Worm (Caenorhabditis elegans) whole organism, L4 larva: Measurements from ENCODE around the gene npr-25.

Experiments
- D1046.2 ChIP-seq: fragments of 200-800 bp; sonication (Bioruptor generic); IDR thresholded peaks from 2 replicates; pipeline ENCODE4 v1.3.6; 2022; ENCODE audit warnings: missing genetic modification characterization, missing compliant biosample characterization
- F49E8.2 ChIP-seq: sonication (generic microtip); optimal IDR thresholded peaks from 2 replicates; lab custom pipeline; 2016; ENCODE audit warnings: missing compliant biosample characterization, mild to moderate bottlenecking, missing genetic modification characterization, borderline replicate concordance
- T26A8.4 ChIP-seq: fragments of 200-800 bp; sonication (Bioruptor generic); IDR thresholded peaks from 2 replicates; pipeline ENCODE4 v1.3.6; 2022; ENCODE audit warnings: missing genetic modification characterization, missing compliant biosample characterization
- Y105C5A.15 ChIP-seq: fragments of 200-800 bp; sonication (Bioruptor generic); IDR thresholded peaks from 2 replicates; pipeline ENCODE4 v1.3.6; 2022; ENCODE audit warnings: missing genetic modification characterization, missing compliant biosample characterization
- Y5F2A.4 ChIP-seq: fragments of 200-800 bp; sonication (Bioruptor generic); optimal IDR thresholded peaks from 2 replicates; lab custom pipeline; 2018; ENCODE audit warnings: mild to moderate bottlenecking, missing genetic modification characterization, missing compliant biosample characterization
- Y75B8A.6 ChIP-seq: fragments of 200-800 bp; sonication (Bioruptor generic); IDR thresholded peaks from 2 replicates; pipeline ENCODE4 v1.3.6; 2022; ENCODE audit warnings: missing genetic modification reagents, missing genetic modification characterization, missing compliant biosample characterization
- ZK337.2 ChIP-seq: fragments of 200-800 bp; sonication (Bioruptor generic); IDR thresholded peaks from 2 replicates; pipeline ENCODE4 v1.3.6; 2022; ENCODE audit warnings: missing genetic modification reagents, missing genetic modification characterization, missing compliant biosample characterization
- ZK546.5 ChIP-seq, 2 experiments: sonication (generic microtip); optimal IDR thresholded peaks; 2 replicates each; lab custom pipeline; 2017; ENCODE audit warnings: missing biosample characterization in 2 of 2, missing genetic modification characterization in 2 of 2
- aha-1 ChIP-seq: fragments of 150-350 bp; peaks from one replicate; lab custom pipeline; 2014; ENCODE audit warnings: missing biosample characterization, missing genetic modification characterization
- aly-2 ChIP-seq: sonication (generic microtip); optimal IDR thresholded peaks from 2 replicates; lab custom pipeline; 2018; ENCODE audit warnings: missing biosample characterization, missing genetic modification characterization
- ceh-28 ChIP-seq: fragments of 150-350 bp; optimal IDR thresholded peaks from 2 replicates; lab custom pipeline; 2014; ENCODE audit warnings: missing biosample characterization, missing genetic modification reagents, missing genetic modification characterization
- ceh-32 ChIP-seq: sonication (generic microtip); optimal IDR thresholded peaks from 2 replicates; lab custom pipeline; 2016; ENCODE audit warnings: mild to moderate bottlenecking, missing genetic modification characterization, missing compliant biosample characterization; ENCODE audit not compliant: poor library complexity
- ceh-44 ChIP-seq: fragments of 200-800 bp; sonication (Bioruptor generic); IDR thresholded peaks from 2 replicates; pipeline ENCODE4 v1.3.6; 2022; ENCODE audit warnings: missing genetic modification reagents, missing genetic modification characterization, missing compliant biosample characterization
- ceh-82 ChIP-seq: sonication (generic microtip); optimal IDR thresholded peaks from 2 replicates; lab custom pipeline; 2017; ENCODE audit warnings: missing biosample characterization, missing genetic modification characterization
- ces-1 ChIP-seq: fragments of 150-350 bp; sonication (generic microtip); optimal IDR thresholded peaks from 4 replicates; lab custom pipeline; 2014; ENCODE audit warnings: missing biosample characterization, missing genetic modification reagents, missing genetic modification characterization
- daf-12 ChIP-seq: fragments of 150-350 bp; optimal IDR thresholded peaks from 2 replicates; lab custom pipeline; 2014; ENCODE audit warnings: missing biosample characterization, missing genetic modification reagents, missing genetic modification characterization
- daf-19 ChIP-seq: fragments of 200-800 bp; sonication (Bioruptor generic); conservative IDR thresholded peaks from 2 replicates; pipeline ENCODE4 v1.3.6; 2022; ENCODE audit warnings: missing genetic modification characterization, missing compliant biosample characterization
- dmd-6 ChIP-seq: fragments of 200-800 bp; sonication (Bioruptor generic); IDR thresholded peaks from 2 replicates; pipeline ENCODE4 v1.3.6; 2022; ENCODE audit warnings: missing genetic modification reagents, missing genetic modification characterization, missing compliant biosample characterization
- dmd-8 ChIP-seq: fragments of 200-800 bp; sonication (Bioruptor generic); IDR thresholded peaks from 2 replicates; pipeline ENCODE4 v1.3.6; 2022; ENCODE audit warnings: missing genetic modification characterization, missing compliant biosample characterization
- dpl-1 ChIP-seq: fragments of 150-350 bp; optimal IDR thresholded peaks from 2 replicates; lab custom pipeline; 2014; ENCODE audit warnings: missing biosample characterization, missing genetic modification reagents, missing genetic modification characterization
- egl-43 ChIP-seq: fragments of 200-800 bp; sonication (Bioruptor generic); IDR thresholded peaks from 2 replicates; pipeline ENCODE4 v1.3.6; 2022; ENCODE audit warnings: missing genetic modification reagents, missing genetic modification characterization, missing compliant biosample characterization
- fkh-10 ChIP-seq: fragments of 150-350 bp; optimal IDR thresholded peaks from 2 replicates; lab custom pipeline; 2014; ENCODE audit warnings: missing biosample characterization, missing genetic modification reagents, missing genetic modification characterization
- fos-1 ChIP-seq: fragments of 150-350 bp; optimal IDR thresholded peaks from 2 replicates; lab custom pipeline; 2014; ENCODE audit warnings: missing biosample characterization, missing genetic modification characterization
- gei-8 ChIP-seq: fragments of 200-800 bp; sonication (Bioruptor generic); optimal IDR thresholded peaks from 2 replicates; lab custom pipeline; 2018; ENCODE audit warnings: mild to moderate bottlenecking, missing genetic modification characterization, missing compliant biosample characterization
- hif-1 ChIP-seq, 2 experiments: sonication (generic microtip); optimal IDR thresholded peaks; 2 replicates each; lab custom pipeline; 2016 to 2017; ENCODE audit warnings: missing compliant biosample characterization in 2 of 2, missing genetic modification characterization in 2 of 2, missing genetic modification reagents in 2 of 2, missing genotype in 2 of 2, mild to moderate bottlenecking in 1 of 2
- lim-7 ChIP-seq: fragments of 200-800 bp; sonication (Bioruptor generic); IDR thresholded peaks from 2 replicates; pipeline ENCODE4 v1.3.6; 2022; ENCODE audit warnings: missing genetic modification characterization, missing compliant biosample characterization
- lin-1 ChIP-seq: fragments of 200-800 bp; sonication (Bioruptor generic); IDR thresholded peaks from 2 replicates; pipeline ENCODE4 v1.3.6; 2022; ENCODE audit warnings: missing genetic modification reagents, missing genetic modification characterization, missing compliant biosample characterization
- lin-15B ChIP-seq: fragments of 150-350 bp; sonication (generic microtip); optimal IDR thresholded peaks from 3 replicates; lab custom pipeline; 2014; ENCODE audit warnings: missing biosample characterization, missing genetic modification characterization
- lin-29 ChIP-seq: fragments of 200-800 bp; sonication (Bioruptor generic); IDR thresholded peaks from 2 replicates; pipeline ENCODE4 v1.3.6; 2022; ENCODE audit warnings: missing genetic modification reagents, missing genetic modification characterization, missing compliant biosample characterization
- madf-9 ChIP-seq: fragments of 200-800 bp; sonication (Bioruptor generic); conservative IDR thresholded peaks from 2 replicates; pipeline ENCODE4 v1.3.6; 2022; ENCODE audit warnings: missing genetic modification reagents, missing genetic modification characterization, missing compliant biosample characterization
- mep-1 ChIP-seq: fragments of 150-350 bp; sonication (generic microtip); optimal IDR thresholded peaks from 3 replicates; lab custom pipeline; 2014; ENCODE audit warnings: missing biosample characterization, missing genetic modification characterization
- mes-2 ChIP-seq: sonication (generic microtip); optimal IDR thresholded peaks from 2 replicates; lab custom pipeline; 2016; ENCODE audit warnings: missing genotype, mild to moderate bottlenecking, missing genetic modification characterization, missing compliant biosample characterization; ENCODE audit not compliant: poor library complexity, severe bottlenecking
- mxl-2 ChIP-seq: fragments of 200-800 bp; sonication (Bioruptor generic); conservative IDR thresholded peaks from 2 replicates; pipeline ENCODE4 v1.3.6; 2022; ENCODE audit warnings: missing genetic modification reagents, missing genetic modification characterization, missing compliant biosample characterization
- mxl-3 ChIP-seq: fragments of 200-800 bp; sonication (Bioruptor generic); optimal IDR thresholded peaks from 2 replicates; lab custom pipeline; 2018; ENCODE audit warnings: mild to moderate bottlenecking, missing genetic modification characterization, missing compliant biosample characterization
- nhr-237 ChIP-seq: sonication (generic microtip); optimal IDR thresholded peaks from 2 replicates; lab custom pipeline; 2017; ENCODE audit warnings: missing biosample characterization, missing genetic modification characterization
- nhr-42 ChIP-seq: fragments of 200-800 bp; sonication (Bioruptor generic); IDR thresholded peaks from 2 replicates; pipeline ENCODE4 v1.3.6; 2022; ENCODE audit warnings: missing genetic modification characterization, missing compliant biosample characterization
- nhr-6 ChIP-seq: fragments of 150-350 bp; optimal IDR thresholded peaks from 2 replicates; lab custom pipeline; 2014; ENCODE audit warnings: missing biosample characterization, missing genetic modification characterization
- nhr-76 ChIP-seq: fragments of 150-350 bp; optimal IDR thresholded peaks from 2 replicates; lab custom pipeline; 2014; ENCODE audit warnings: missing biosample characterization, missing genetic modification characterization
- nhr-77 ChIP-seq: fragments of 150-350 bp; optimal IDR thresholded peaks from 2 replicates; lab custom pipeline; 2014; ENCODE audit warnings: missing biosample characterization, missing genetic modification characterization
- pha-4 ChIP-seq, 2 experiments: fragments of 150-350 bp in 1 of 2; fragments of 200-800 bp in 1 of 2; sonication (Bioruptor generic) in 1 of 2; IDR thresholded peaks in 1 of 2; optimal IDR thresholded peaks in 1 of 2; 2 replicates each; pipeline versions ENCODE4 v1.3.6 to Lab custom; 2014 to 2022; ENCODE audit warnings: missing genetic modification characterization in 2 of 2, missing genetic modification reagents in 2 of 2, missing biosample characterization in 1 of 2, missing compliant biosample characterization in 1 of 2
- pqm-1 ChIP-seq: sonication (generic microtip); optimal IDR thresholded peaks from 2 replicates; lab custom pipeline; 2017; ENCODE audit warnings: missing biosample characterization, missing genetic modification characterization
- rbr-2 ChIP-seq: sonication (generic microtip); optimal IDR thresholded peaks from 2 replicates; lab custom pipeline; 2016; ENCODE audit warnings: missing genotype, missing genetic modification characterization, missing compliant biosample characterization
- sdz-12 ChIP-seq: fragments of 200-800 bp; sonication (Bioruptor generic); optimal IDR thresholded peaks from 2 replicates; lab custom pipeline; 2018; ENCODE audit warnings: mild to moderate bottlenecking, missing genetic modification characterization, missing compliant biosample characterization
- set-16 ChIP-seq: fragments of 200-800 bp; sonication (Bioruptor generic); IDR thresholded peaks from 2 replicates; pipeline ENCODE4 v1.3.6; 2022; ENCODE audit warnings: missing genetic modification reagents, missing genetic modification characterization, missing compliant biosample characterization
- skn-1 ChIP-seq: fragments of 150-350 bp; optimal IDR thresholded peaks from 2 replicates; lab custom pipeline; 2014; ENCODE audit warnings: missing biosample characterization, missing genetic modification characterization
- snpc-1.2 ChIP-seq: fragments of 200-800 bp; sonication (Bioruptor generic); IDR thresholded peaks from 2 replicates; pipeline ENCODE4 v1.3.6; 2022; ENCODE audit warnings: missing genetic modification reagents, missing genetic modification characterization, missing compliant biosample characterization
- spr-1 ChIP-seq: sonication (generic microtip); optimal IDR thresholded peaks from 2 replicates; lab custom pipeline; 2016; ENCODE audit warnings: mild to moderate bottlenecking, missing genetic modification characterization, missing compliant biosample characterization
- spr-3 ChIP-seq: fragments of 200-800 bp; sonication (Bioruptor generic); optimal IDR thresholded peaks from 2 replicates; lab custom pipeline; 2018; ENCODE audit warnings: mild to moderate bottlenecking, missing genetic modification characterization, missing compliant biosample characterization
- unc-39 ChIP-seq: sonication (generic microtip); optimal IDR thresholded peaks from 2 replicates; lab custom pipeline; 2017; ENCODE audit warnings: missing biosample characterization, missing genetic modification characterization
- zfp-2 ChIP-seq: sonication (generic microtip); optimal IDR thresholded peaks from 2 replicates; lab custom pipeline; 2016; ENCODE audit warnings: mild to moderate bottlenecking, missing genetic modification characterization, missing compliant biosample characterization
- zip-11 ChIP-seq: fragments of 200-800 bp; sonication (Bioruptor generic); IDR thresholded peaks from 2 replicates; pipeline ENCODE4 v1.3.6; 2022; ENCODE audit warnings: missing genetic modification characterization, missing compliant biosample characterization
- ztf-11 ChIP-seq: fragments of 150-350 bp; optimal IDR thresholded peaks from 2 replicates; lab custom pipeline; 2014; ENCODE audit warnings: missing biosample characterization, missing genetic modification characterization

The npr-25 gene

DNA sequence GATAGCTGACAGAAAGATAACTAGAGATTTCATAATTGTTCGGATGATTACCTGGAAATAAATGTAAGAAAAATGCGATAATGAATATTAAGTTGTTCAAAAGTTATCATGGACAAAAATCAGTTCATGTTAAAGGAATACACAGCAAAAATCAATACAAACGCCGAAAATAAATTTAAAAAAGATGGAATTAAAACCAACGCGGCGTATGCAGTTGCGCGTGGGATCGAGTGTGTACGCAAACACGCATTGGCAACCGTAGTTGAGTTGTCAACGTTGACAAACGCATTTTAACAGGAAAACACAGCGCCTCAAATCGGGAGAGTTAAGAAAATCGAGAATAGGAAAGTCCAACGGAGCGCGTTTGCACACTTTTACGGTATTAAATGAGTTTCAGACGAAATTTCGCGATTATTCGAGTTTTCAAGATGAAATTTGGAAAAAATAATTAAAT lies 25.9 kb downstream of the npr-25 start, which contains the start of gene tmed-10 (continued):
- TF ChIP-seq snpc-1.2 (GFP tag; lab: Robert Waterston, UW) (peak; percentile 62), aly-2 (tag; lab: Kevin White, UChicago) (no peak), madf-9 (GFP tag; lab: Robert Waterston, UW) (no peak), zfp-2 (tag; lab: Kevin White, UChicago) (no peak), ceh-44 (peak; percentile 53; the same call in 1 of the 2 replicates), sdz-12 (GFP tag; lab: Kevin White, UChicago) (no peak), lim-7 (GFP tag; lab: Robert Waterston, UW) (no peak), T26A8.4 (peak; percentile 65; the same call in 1 of the 2 replicates), hif-1 (tag; optimal IDR thresholded peaks at IDR 0.05; lab: Kevin White, UChicago) (peak in 1 of 2 experiments; percentile 12), daf-12 (tag; lab: Kevin White, UChicago) (no peak), nhr-77 (tag; lab: Kevin White, UChicago) (no peak), aha-1 (no peak), mxl-3 (GFP tag; lab: Kevin White, UChicago) (peak; percentile 77), skn-1 (tag; lab: Kevin White, UChicago) (no peak), Y105C5A.15 (no peak), egl-43 (GFP tag; lab: Robert Waterston, UW) (peak; percentile 66; the same call in 1 of the 2 replicates), ces-1 (no peak), fkh-10 (no peak), mxl-2 (GFP tag; lab: Robert Waterston, UW) (no peak), spr-1 (tag; lab: Kevin White, UChicago) (no peak), Y75B8A.6 (GFP tag; lab: Robert Waterston, UW) (no peak), Y5F2A.4 (no peak), dmd-6 (GFP tag; lab: Robert Waterston, UW) (peak; percentile 72), mes-2 (tag; lab: Kevin White, UChicago) (peak; percentile 84), ZK337.2 (no peak), ceh-32 (tag; lab: Kevin White, UChicago) (no peak), unc-39 (tag; lab: Kevin White, UChicago) (no peak), ztf-11 (no peak), spr-3 (GFP tag; lab: Kevin White, UChicago) (no peak), nhr-6 (tag; lab: Kevin White, UChicago) (no peak), dmd-8 (no peak), nhr-237 (no peak), F49E8.2 (tag; lab: Kevin White, UChicago) (no peak), ceh-82 (tag; lab: Kevin White, UChicago) (no peak), nhr-76 (no peak), pha-4 (GFP tag; IDR thresholded peaks at IDR 0.05; lab: Robert Waterston, UW) (0 out of 2 replicates have a peak, but pooled peaks have one; percentile 51), pha-4 (tag; optimal IDR thresholded peaks at IDR 0.05; lab: Kevin White, UChicago) (peak; percentile 18), gei-8 (GFP tag; lab: Kevin White, UChicago) (no peak), lin-1 (GFP tag; lab: Robert Waterston, UW) (no peak), mep-1 (tag; lab: Kevin White, UChicago) (no peak), D1046.2 (GFP tag; lab: Robert Waterston, UW) (no peak), dpl-1 (GFP tag; lab: Kevin White, UChicago) (peak; percentile 54), ZK546.5 (tag; optimal IDR thresholded peaks at IDR 0.05; lab: Kevin White, UChicago) (no peak), fos-1 (tag; lab: Kevin White, UChicago) (no peak), rbr-2 (tag; lab: Kevin White, UChicago) (peak; percentile 50), lin-29 (GFP tag; lab: Robert Waterston, UW) (no peak), pqm-1 (tag; lab: Kevin White, UChicago) (no peak), set-16 (GFP tag; lab: Robert Waterston, UW) (no peak), ceh-28 (tag; lab: Kevin White, UChicago) (no peak), lin-15B (no peak), daf-19 (GFP tag; lab: Robert Waterston, UW) (no peak), nhr-42 (GFP tag; lab: Robert Waterston, UW) (no peak), zip-11 (GFP tag; lab: Robert Waterston, UW) (no peak)
